Fruit fly (Drosophila melanogaster) whole organism, embryonic: ENCODE results near the gene MtnD.

ENCODE experiments used
- Asciz ChIP-seq: fragments of 200-800 bp; sonication (Bioruptor generic); optimal IDR thresholded peaks from 2 replicates; lab custom pipeline; 2017; ENCODE audit warnings: missing biosample characterization, mild to moderate bottlenecking, missing genetic modification characterization, missing genetic modification reagents
- Atf6 ChIP-seq: fragments of 200-800 bp; sonication (Bioruptor generic); IDR thresholded peaks from 2 replicates; pipeline ENCODE4 v1.3.6; 2022; ENCODE audit warnings: missing biosample characterization, missing genetic modification characterization
- Bdp1 ChIP-seq: fragments of 200-800 bp; sonication (Bioruptor generic); optimal IDR thresholded peaks from 3 replicates; lab custom pipeline; 2016; ENCODE audit warnings: missing biosample characterization, missing genetic modification characterization
- CG10366 ChIP-seq: fragments of 200-800 bp; sonication (Bioruptor generic); IDR thresholded peaks from 2 replicates; pipeline ENCODE4 v1.3.6; 2022; ENCODE audit warnings: missing biosample characterization, missing genetic modification characterization
- CG10979 ChIP-seq: fragments of 200-800 bp; sonication (Bioruptor generic); optimal IDR thresholded peaks from 2 replicates; lab custom pipeline; 2018; ENCODE audit warnings: missing biosample characterization, mild to moderate bottlenecking, missing genetic modification characterization, moderate library complexity
- CG11560 ChIP-seq: fragments of 200-800 bp; sonication (Bioruptor generic); IDR thresholded peaks from 3 replicates; pipeline ENCODE4 v1.3.6; 2022; ENCODE audit warnings: missing biosample characterization, missing genetic modification characterization
- CG11695 ChIP-seq: fragments of 200-800 bp; sonication (Bioruptor generic); IDR thresholded peaks from 3 replicates; pipeline ENCODE4 v1.3.6; 2022; ENCODE audit warnings: missing biosample characterization, missing genetic modification characterization
- CG11696 ChIP-seq: fragments of 200-800 bp; sonication (Bioruptor generic); IDR thresholded peaks from 2 replicates; pipeline ENCODE4 v1.3.6; 2022; ENCODE audit warnings: missing biosample characterization, missing genetic modification characterization
- CG14014 ChIP-seq: fragments of 200-800 bp; sonication (Bioruptor generic); IDR thresholded peaks from 2 replicates; pipeline ENCODE4 v1.3.6; 2022; ENCODE audit warnings: missing biosample characterization, missing genetic modification characterization
- CG15269 ChIP-seq: fragments of 200-800 bp; sonication (Bioruptor generic); optimal IDR thresholded peaks from 2 replicates; lab custom pipeline; 2018; ENCODE audit warnings: missing biosample characterization, mild to moderate bottlenecking, missing genetic modification characterization, moderate library complexity
- CG1792 ChIP-seq: fragments of 200-800 bp; sonication (Bioruptor generic); optimal IDR thresholded peaks from 2 replicates; lab custom pipeline; 2016; ENCODE audit warnings: missing biosample characterization, missing genetic modification characterization
- CG2199 ChIP-seq: fragments of 200-800 bp; sonication (Bioruptor generic); IDR thresholded peaks from 3 replicates; pipeline ENCODE4 v1.3.6; 2022; ENCODE audit warnings: missing biosample characterization, missing genetic modification characterization
- CG33213 ChIP-seq: fragments of 200-800 bp; sonication (Bioruptor generic); optimal IDR thresholded peaks from 3 replicates; lab custom pipeline; 2016; ENCODE audit warnings: missing biosample characterization, missing genetic modification characterization
- CG4424 ChIP-seq: fragments of 200-800 bp; sonication (Bioruptor generic); optimal IDR thresholded peaks from 3 replicates; lab custom pipeline; 2016; ENCODE audit warnings: missing biosample characterization, missing genetic modification characterization
- CG4617 ChIP-seq: fragments of 200-800 bp; sonication (Bioruptor generic); optimal IDR thresholded peaks from 3 replicates; lab custom pipeline; 2016; ENCODE audit warnings: missing biosample characterization, missing genetic modification characterization, borderline replicate concordance
- CG4854 ChIP-seq: fragments of 200-800 bp; sonication (Bioruptor generic); optimal IDR thresholded peaks from 2 replicates; lab custom pipeline; 2016; ENCODE audit warnings: missing biosample characterization, missing genetic modification characterization, inconsistent platforms
- CG6272 ChIP-seq: fragments of 200-800 bp; sonication (Bioruptor generic); IDR thresholded peaks from 2 replicates; pipeline ENCODE4 v1.3.6; 2022; ENCODE audit warnings: missing biosample characterization, missing genetic modification characterization
- CG9609 ChIP-seq: fragments of 200-800 bp; sonication (Bioruptor generic); optimal IDR thresholded peaks from 3 replicates; lab custom pipeline; 2016; ENCODE audit warnings: missing biosample characterization, missing genetic modification characterization
- CG9727 ChIP-seq: fragments of 200-800 bp; sonication (Bioruptor generic); optimal IDR thresholded peaks from 3 replicates; lab custom pipeline; 2017; ENCODE audit warnings: missing biosample characterization, mild to moderate bottlenecking, missing genetic modification characterization
- CG9797 ChIP-seq: fragments of 200-800 bp; sonication (Bioruptor generic); optimal IDR thresholded peaks from 3 replicates; lab custom pipeline; 2018; ENCODE audit warnings: missing biosample characterization, mild to moderate bottlenecking, missing genetic modification characterization
- CkIIα-i1 ChIP-seq: fragments of 200-800 bp; sonication (Bioruptor generic); IDR thresholded peaks from 2 replicates; pipeline ENCODE4 v1.3.6; 2022; ENCODE audit warnings: missing biosample characterization, missing genetic modification characterization
- H2.0 ChIP-seq: fragments of 200-800 bp; sonication (Bioruptor generic); IDR thresholded peaks from 2 replicates; pipeline ENCODE4 v1.3.6; 2022; ENCODE audit warnings: missing biosample characterization, missing genetic modification characterization
- HLH3B ChIP-seq: fragments of 200-800 bp; sonication (Bioruptor generic); IDR thresholded peaks from 2 replicates; pipeline ENCODE4 v1.3.6; 2022; ENCODE audit warnings: missing biosample characterization, missing genetic modification characterization
- Hmx ChIP-seq: fragments of 200-800 bp; sonication (Bioruptor generic); optimal IDR thresholded peaks from 2 replicates; lab custom pipeline; 2016; ENCODE audit warnings: missing biosample characterization, missing genetic modification characterization
- Lhr ChIP-seq: fragments of 200-800 bp; sonication (Bioruptor generic); optimal IDR thresholded peaks from 3 replicates; lab custom pipeline; 2017; ENCODE audit warnings: mild to moderate bottlenecking, missing biosample characterization, missing genetic modification reagents, missing genetic modification characterization
- Lim3 ChIP-seq: fragments of 200-800 bp; sonication (Bioruptor generic); IDR thresholded peaks from 2 replicates; pipeline ENCODE4 v1.3.6; 2022; ENCODE audit warnings: missing biosample characterization, missing genetic modification characterization
- NC2α ChIP-seq: fragments of 200-800 bp; sonication (Bioruptor generic); optimal IDR thresholded peaks from 2 replicates; lab custom pipeline; 2016; ENCODE audit warnings: missing biosample characterization, missing genetic modification characterization
- PHDP ChIP-seq: fragments of 200-800 bp; sonication (Bioruptor generic); optimal IDR thresholded peaks from 3 replicates; lab custom pipeline; 2018; ENCODE audit warnings: missing biosample characterization, mild to moderate bottlenecking, missing genetic modification characterization, moderate library complexity
- Pdp1 ChIP-seq, 2 experiments: fragments of 200-800 bp; sonication (Bioruptor generic); optimal IDR thresholded peaks; 3 replicates each; lab custom pipeline; 2016; ENCODE audit warnings: missing biosample characterization in 2 of 2, missing genetic modification characterization in 2 of 2, mild to moderate bottlenecking in 1 of 2, moderate library complexity in 1 of 2
- Sox100B ChIP-seq: fragments of 200-800 bp; sonication (Bioruptor generic); optimal IDR thresholded peaks from 3 replicates; lab custom pipeline; 2018; ENCODE audit warnings: missing biosample characterization, mild to moderate bottlenecking, missing genetic modification characterization
- Vsx1 ChIP-seq: fragments of 200-800 bp; sonication (Bioruptor generic); optimal IDR thresholded peaks from 2 replicates; lab custom pipeline; 2017; ENCODE audit warnings: missing biosample characterization, mild to moderate bottlenecking, missing genetic modification characterization, missing genetic modification reagents
- YL-1 ChIP-seq: fragments of 200-800 bp; sonication (Bioruptor generic); optimal IDR thresholded peaks from 3 replicates; lab custom pipeline; 2017; ENCODE audit warnings: missing biosample characterization, mild to moderate bottlenecking, missing genetic modification characterization
- br ChIP-seq: fragments of >200 bp; optimal IDR thresholded peaks from 2 replicates; lab custom pipeline; 2017
- chinmo ChIP-seq: fragments of 200-800 bp; sonication (Bioruptor generic); IDR thresholded peaks from 4 replicates; pipeline ENCODE4 v1.3.6; 2022; ENCODE audit warnings: missing biosample characterization, missing genetic modification characterization; ENCODE audit not compliant: partially characterized antibody
- crp ChIP-seq, 2 experiments: fragments of 200-800 bp; sonication (Bioruptor generic); optimal IDR thresholded peaks; 2 replicates in 1 of 2; 3 replicates in 1 of 2; lab custom pipeline; 2017; ENCODE audit warnings: missing biosample characterization in 2 of 2, missing genetic modification characterization in 2 of 2, mild to moderate bottlenecking in 1 of 2, moderate library complexity in 1 of 2
- cwo ChIP-seq: fragments of 200-800 bp; sonication (Bioruptor generic); optimal IDR thresholded peaks from 3 replicates; lab custom pipeline; 2017; ENCODE audit warnings: missing biosample characterization, missing genetic modification characterization, mild to moderate bottlenecking, moderate library complexity, missing genetic modification reagents
- danr ChIP-seq: fragments of 200-800 bp; sonication (Bioruptor generic); IDR thresholded peaks from 2 replicates; pipeline ENCODE4 v1.3.6; 2022; ENCODE audit warnings: missing biosample characterization, missing genetic modification characterization
- dati ChIP-seq: fragments of 200-800 bp; sonication (Bioruptor generic); IDR thresholded peaks from 2 replicates; pipeline ENCODE4 v1.3.6; 2022; ENCODE audit warnings: missing biosample characterization, missing genetic modification characterization
- ems ChIP-seq: fragments of 200-800 bp; sonication (Bioruptor generic); optimal IDR thresholded peaks from 3 replicates; lab custom pipeline; 2016; ENCODE audit warnings: missing biosample characterization, missing genetic modification characterization
- esg ChIP-seq: fragments of 200-800 bp; sonication (Bioruptor generic); conservative IDR thresholded peaks from 2 replicates; pipeline ENCODE4 v1.3.6; 2022; ENCODE audit warnings: missing biosample characterization, missing genetic modification characterization
- ewg ChIP-seq: fragments of 200-800 bp; sonication (Bioruptor generic); optimal IDR thresholded peaks from 3 replicates; lab custom pipeline; 2017; ENCODE audit warnings: mild to moderate bottlenecking, missing biosample characterization, missing genetic modification reagents, missing genetic modification characterization
- kah ChIP-seq: fragments of 200-800 bp; sonication (Bioruptor generic); optimal IDR thresholded peaks from 2 replicates; lab custom pipeline; 2018; ENCODE audit warnings: missing biosample characterization, mild to moderate bottlenecking, missing genetic modification characterization
- lmd ChIP-seq: fragments of 200-800 bp; sonication (Bioruptor generic); IDR thresholded peaks from 2 replicates; pipeline ENCODE4 v1.3.6; 2022; ENCODE audit warnings: missing biosample characterization, missing genetic modification characterization
- onecut ChIP-seq: fragments of 200-800 bp; sonication (Bioruptor generic); IDR thresholded peaks from 2 replicates; pipeline ENCODE4 v1.3.6; 2022; ENCODE audit warnings: missing biosample characterization, missing genetic modification characterization
- otp ChIP-seq: fragments of 200-800 bp; sonication (Bioruptor generic); IDR thresholded peaks from 3 replicates; pipeline ENCODE4, ENCODE4 v1.3.6; 2022; ENCODE audit warnings: missing biosample characterization, missing genetic modification characterization
- sc ChIP-seq, 3 experiments: fragments of >200 bp in 2 of 3; fragments of 200-800 bp in 1 of 3; sonication (Bioruptor generic) in 1 of 3; optimal IDR thresholded peaks; 2 replicates in 2 of 3; 3 replicates in 1 of 3; lab custom pipeline; 2017; ENCODE audit warnings: mild to moderate bottlenecking in 1 of 3, missing biosample characterization in 1 of 3, missing genetic modification characterization in 1 of 3, missing genetic modification reagents in 1 of 3
- sima ChIP-seq: fragments of 200-800 bp; sonication (Bioruptor generic); optimal IDR thresholded peaks from 2 replicates; lab custom pipeline; 2016; ENCODE audit warnings: missing biosample characterization, missing genetic modification characterization
- slbo ChIP-seq: fragments of 200-800 bp; sonication (Bioruptor generic); IDR thresholded peaks from 2 replicates; pipeline ENCODE4 v1.3.6; 2022; ENCODE audit warnings: missing biosample characterization, missing genetic modification characterization
- tap ChIP-seq: fragments of 200-800 bp; optimal IDR thresholded peaks from 3 replicates; lab custom pipeline; 2019; ENCODE audit warnings: missing biosample characterization, mild to moderate bottlenecking, missing genetic modification characterization, moderate library complexity
- trem ChIP-seq: fragments of 200-800 bp; optimal IDR thresholded peaks from 3 replicates; lab custom pipeline; 2019; ENCODE audit warnings: missing biosample characterization, mild to moderate bottlenecking, missing genetic modification characterization, moderate library complexity
- trh ChIP-seq: fragments of 200-800 bp; sonication (Bioruptor generic); optimal IDR thresholded peaks from 2 replicates; lab custom pipeline; 2016; ENCODE audit warnings: missing biosample characterization, missing genetic modification characterization
- unpg ChIP-seq: fragments of 200-800 bp; sonication (Bioruptor generic); optimal IDR thresholded peaks from 3 replicates; lab custom pipeline; 2018; ENCODE audit warnings: missing biosample characterization, mild to moderate bottlenecking, missing genetic modification characterization, moderate library complexity

Gene MtnD

DNA sequence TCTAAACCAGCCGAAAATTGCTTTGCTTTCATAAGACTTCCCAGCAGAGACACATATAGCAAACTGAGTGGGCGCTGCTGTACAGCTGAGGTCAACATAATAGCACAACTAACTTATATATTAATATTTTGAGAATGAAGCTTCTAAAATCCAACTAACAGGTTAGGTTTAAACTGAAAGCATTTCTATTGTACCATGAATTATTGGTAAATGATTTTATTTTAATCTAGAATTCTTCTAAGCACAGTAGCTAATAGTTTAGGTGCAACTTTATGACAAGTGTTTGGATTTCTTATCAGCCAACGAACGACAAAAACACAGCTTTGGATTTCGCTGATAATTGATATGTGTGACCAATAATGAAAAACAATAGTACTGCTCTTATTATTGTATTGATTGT, 20.3 kb downstream of the MtnD start (continued):
- TF ChIP-seq Lim3 (GFP tag; lab: Robert Waterston, UW) (no peak), kah (GFP tag; lab: Kevin White, UChicago) (peak; percentile 9), CG9727 (GFP tag; lab: Kevin White, UChicago) (peak; percentile 41), Asciz (GFP tag; lab: Kevin White, UChicago) (peak; percentile 34), CG33213 (GFP tag; lab: Kevin White, UChicago) (no peak), crp (GFP tag; optimal IDR thresholded peaks at IDR 0.05; lab: Kevin White, UChicago) (no peak), CkIIα-i1 (GFP tag; lab: Robert Waterston, UW) (no peak), CG11696 (peak; percentile 95), Vsx1 (GFP tag; lab: Kevin White, UChicago) (peak; percentile 4), ems (peak; percentile 57), slbo (GFP tag; lab: Robert Waterston, UW) (no peak), CG10366 (GFP tag; lab: Robert Waterston, UW) (no peak), CG15269 (peak; percentile 1), ewg (GFP tag; lab: Kevin White, UChicago) (no peak), CG4854 (GFP tag; lab: Kevin White, UChicago) (no peak), br (lab: Kevin White, UChicago) (no peak), sc (optimal IDR thresholded peaks at IDR 0.05; lab: Kevin White, UChicago) (no peak), sc (GFP tag; optimal IDR thresholded peaks at IDR 0.05; lab: Kevin White, UChicago) (no peak), danr (GFP tag; lab: Robert Waterston, UW) (no peak), H2.0 (GFP tag; lab: Robert Waterston, UW) (no peak), CG1792 (GFP tag; lab: Kevin White, UChicago) (peak; percentile 7), otp (GFP tag; lab: Robert Waterston, UW) (no peak), lmd (GFP tag; lab: Robert Waterston, UW) (peak; percentile 58), NC2α (GFP tag; lab: Kevin White, UChicago) (no peak), trh (GFP tag; lab: Kevin White, UChicago) (no peak), Bdp1 (GFP tag; lab: Kevin White, UChicago) (no peak), CG4424 (peak; percentile 47), chinmo (GFP tag; lab: Robert Waterston, UW) (no peak), cwo (GFP tag; lab: Kevin White, UChicago) (peak; percentile 79), PHDP (tag; lab: Kevin White, UChicago) (peak; percentile 2), unpg (GFP tag; lab: Kevin White, UChicago) (peak; percentile 47), Pdp1 (GFP tag; optimal IDR thresholded peaks at IDR 0.05; lab: Kevin White, UChicago) (peak; percentile 51 to 57), CG11695 (GFP tag; lab: Robert Waterston, UW) (peak; percentile 82), Atf6 (GFP tag; lab: Robert Waterston, UW) (peak; percentile 78), esg (GFP tag; lab: Robert Waterston, UW) (peak; percentile 40), CG2199 (GFP tag; lab: Robert Waterston, UW) (no peak), CG11560 (tag; lab: Robert Waterston, UW) (peak; percentile 47; the same call in 1 of the 3 replicates), CG10979 (tag; lab: Kevin White, UChicago) (peak; percentile 51), CG14014 (GFP tag; lab: Robert Waterston, UW) (peak; percentile 59), sima (GFP tag; lab: Kevin White, UChicago) (no peak), YL-1 (GFP tag; lab: Kevin White, UChicago) (no peak), onecut (peak; percentile 44), CG9797 (GFP tag; lab: Kevin White, UChicago) (no peak), CG9609 (GFP tag; lab: Kevin White, UChicago) (no peak), CG4617 (no peak), Lhr (GFP tag; lab: Kevin White, UChicago) (no peak), Hmx (GFP tag; lab: Kevin White, UChicago) (peak; percentile 35), trem (tag; lab: Kevin White, UChicago) (peak; percentile 2), HLH3B (GFP tag; lab: Robert Waterston, UW) (peak; percentile 50), Sox100B (GFP tag; lab: Kevin White, UChicago) (peak; percentile 56), dati (no peak), tap (tag; lab: Kevin White, UChicago) (peak; percentile 74), CG6272 (GFP tag; lab: Robert Waterston, UW) (no peak)
